Fruit fly (Drosophila melanogaster) whole organism, pupa: ENCODE data around the gene unc-4.
A peak's percentile ranks its signal among the peaks of the same experiment; 100 is the strongest.

ENCODE experiments used
- CG10348 ChIP-seq: fragments of 200-800 bp; sonication (Bioruptor generic); IDR thresholded peaks from 2 replicates; pipeline ENCODE4 v1.3.6; 2022; ENCODE audit warnings: missing biosample characterization, missing genetic modification characterization
- CG12605 ChIP-seq: fragments of 200-800 bp; sonication (Bioruptor generic); IDR thresholded peaks from 2 replicates; pipeline ENCODE4 v1.3.6; 2022; ENCODE audit warnings: missing biosample characterization, missing genetic modification characterization
- CG13204 ChIP-seq: fragments of 200-800 bp; sonication (Bioruptor generic); optimal IDR thresholded peaks from 2 replicates; lab custom pipeline; 2018; ENCODE audit warnings: missing biosample characterization, mild to moderate bottlenecking, missing genetic modification characterization, moderate library complexity
- CG32121 ChIP-seq: fragments of 200-800 bp; sonication (Bioruptor generic); IDR thresholded peaks from 2 replicates; pipeline ENCODE4 v1.3.6; 2022; ENCODE audit warnings: missing biosample characterization, missing genetic modification characterization
- CG4496 ChIP-seq: fragments of 200-800 bp; sonication (Bioruptor generic); IDR thresholded peaks from 3 replicates; pipeline ENCODE4 v1.3.6; 2022; ENCODE audit warnings: missing biosample characterization, missing genetic modification characterization
- CG8159 ChIP-seq: fragments of 200-800 bp; sonication (Bioruptor generic); optimal IDR thresholded peaks from 3 replicates; lab custom pipeline; 2018; ENCODE audit warnings: missing biosample characterization, mild to moderate bottlenecking, missing genetic modification characterization, moderate library complexity
- D1 ChIP-seq: fragments of 200-800 bp; sonication (Bioruptor generic); optimal IDR thresholded peaks from 2 replicates; lab custom pipeline; 2018; ENCODE audit warnings: missing biosample characterization, mild to moderate bottlenecking, missing genetic modification characterization, moderate library complexity
- Pif1A ChIP-seq: fragments of 200-800 bp; sonication (Bioruptor generic); optimal IDR thresholded peaks from 3 replicates; lab custom pipeline; 2016; ENCODE audit warnings: missing biosample characterization, missing genetic modification characterization
- Pif1B ChIP-seq: fragments of 200-800 bp; sonication (Bioruptor generic); optimal IDR thresholded peaks from 3 replicates; lab custom pipeline; 2016; ENCODE audit warnings: missing biosample characterization, missing genetic modification characterization
- Snoo ChIP-seq: fragments of 200-800 bp; sonication (Bioruptor generic); optimal IDR thresholded peaks from 3 replicates; lab custom pipeline; 2017; ENCODE audit warnings: missing biosample characterization, mild to moderate bottlenecking, missing genetic modification characterization, inconsistent platforms
- fd96Ca ChIP-seq: fragments of 200-800 bp; sonication (Bioruptor generic); IDR thresholded peaks from 3 replicates; pipeline ENCODE4 v1.3.6; 2022; ENCODE audit warnings: missing biosample characterization, missing genetic modification characterization
- rn ChIP-seq: fragments of 200-800 bp; sonication (Bioruptor generic); IDR thresholded peaks from 2 replicates; pipeline ENCODE4 v1.3.6; 2022; ENCODE audit warnings: missing biosample characterization, missing genetic modification characterization

DNA sequence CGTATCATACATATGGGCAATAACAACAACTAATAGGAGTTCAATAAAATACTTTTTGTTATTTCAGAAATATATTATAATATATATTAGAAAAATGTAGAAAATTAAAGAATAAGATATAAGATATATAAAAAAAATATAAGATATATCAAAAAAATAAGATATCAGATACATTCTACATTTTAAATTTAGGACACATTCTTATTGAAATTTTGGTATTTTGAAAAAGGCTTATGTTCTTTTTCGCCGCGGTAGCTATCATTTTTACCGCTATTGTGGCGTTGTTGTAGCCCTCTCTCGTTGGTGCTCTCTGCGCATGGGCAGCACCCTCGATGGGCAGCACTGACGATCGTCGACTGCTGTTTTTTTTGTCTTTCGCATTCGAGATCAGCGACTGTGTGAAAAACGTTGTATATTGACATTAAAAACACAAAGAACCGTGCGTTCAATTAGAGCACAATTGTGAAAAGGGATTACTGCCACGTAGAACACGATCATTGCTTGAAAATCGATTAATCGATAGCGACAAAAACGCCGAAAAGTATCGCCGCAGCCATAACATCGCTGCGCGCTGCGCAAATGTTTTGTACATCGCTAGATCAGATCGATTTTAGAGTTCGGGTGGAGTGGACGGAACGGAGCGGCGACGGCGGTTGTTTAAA, 30.4 kb upstream of the unc-4 start:
- TF ChIP-seq D1 (tag; lab: Kevin White, UChicago) (no peak), CG32121 (GFP tag; lab: Robert Waterston, UW) (no peak), rn (GFP tag; lab: Robert Waterston, UW) (no peak), Pif1B (GFP tag; lab: Kevin White, UChicago) (no peak), fd96Ca (GFP tag; lab: Robert Waterston, UW) (0 out of 3 replicates have a peak, but pooled peaks have one; percentile 31), Snoo (tag; lab: Kevin White, UChicago) (no peak), CG4496 (GFP tag; lab: Robert Waterston, UW) (0 out of 3 replicates have a peak, but pooled peaks have one; percentile 53), Pif1A (no peak), CG12605 (GFP tag; lab: Robert Waterston, UW) (peak; percentile 60), CG8159 (peak; percentile 7), CG10348 (GFP tag; lab: Robert Waterston, UW) (no peak), CG13204 (GFP tag; lab: Kevin White, UChicago) (no peak)
